Worm (Caenorhabditis elegans): ENCODE results near the gene F09B12.7.

DNA sequence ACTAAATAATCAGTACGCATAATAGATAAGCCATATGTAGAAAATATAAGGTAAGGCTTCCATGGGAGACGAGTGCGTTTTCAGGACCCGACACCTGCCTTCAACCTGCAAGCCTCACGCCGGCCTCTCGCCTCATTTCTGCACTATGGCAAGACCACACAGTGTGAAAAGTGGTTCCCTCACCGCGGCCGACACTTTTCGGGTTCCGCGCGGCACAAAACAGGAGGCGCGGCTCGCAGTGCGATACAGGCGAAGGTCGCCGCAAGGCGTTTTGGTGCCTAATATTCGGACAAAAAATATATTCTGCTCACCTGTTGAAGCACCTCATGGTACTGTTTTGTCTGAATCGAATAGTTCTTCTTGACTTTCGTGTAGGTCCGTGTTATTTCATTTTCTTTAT lies 24.7 kb downstream of the F09B12.7 start:
- TF ChIP-seq ceh-31 (tag; optimal IDR thresholded peaks at IDR 0.05) (no peak), pha-4 (tag; optimal IDR thresholded peaks at IDR 0.05) (no peak)
